Fruit fly (Drosophila melanogaster): ENCODE data around the gene CG5850.
A peak's percentile ranks its signal among the peaks of the same experiment; 100 is the strongest.

Gene CG5850

dm6 chr2L:9963603-9964042 lies at the start of gene CG5850:
Gene CG5850, minus strand, starts transcription at chr2L:9963949.
- no peak for TF ChIP-seq rn (GFP tag; IDR thresholded peaks at IDR 0.05)
- TF ChIP-seq fd96Ca (GFP tag; IDR thresholded peaks at IDR 0.05) = no peak
- TF ChIP-seq Ets98B (GFP tag; IDR thresholded peaks at IDR 0.05) = no peak
- TF ChIP-seq CG8159 (tag; optimal IDR thresholded peaks at IDR 0.05) = peak; percentile 7
- no peak for TF ChIP-seq CG10348 (GFP tag; IDR thresholded peaks at IDR 0.05)
- TF ChIP-seq Snoo (tag; optimal IDR thresholded peaks at IDR 0.05) = no peak
- no peak for TF ChIP-seq CG14655 (GFP tag; optimal IDR thresholded peaks at IDR 0.05)
- no peak for TF ChIP-seq CG4496 (GFP tag; IDR thresholded peaks at IDR 0.05)
- TF ChIP-seq CG9948 (tag; optimal IDR thresholded peaks at IDR 0.05) = no peak
- TF ChIP-seq CG13204 (GFP tag; optimal IDR thresholded peaks at IDR 0.05) = no peak
- TF ChIP-seq CG17806 (tag; optimal IDR thresholded peaks at IDR 0.05) = peak; percentile 0

- TF ChIP-seq CG4496 (GFP tag; IDR thresholded peaks at IDR 0.05) (peak; percentile 99), CG10348 (GFP tag; IDR thresholded peaks at IDR 0.05) (peak; percentile 98), Pif1A (GFP tag; optimal IDR thresholded peaks at IDR 0.05) (peak; percentile 100), CG8301 (tag; optimal IDR thresholded peaks at IDR 0.05) (peak; percentile 99), fd96Ca (GFP tag; IDR thresholded peaks at IDR 0.05) (peak; percentile 100), EcR (GFP tag; optimal IDR thresholded peaks at IDR 0.05) (no peak), rn (GFP tag; IDR thresholded peaks at IDR 0.05) (peak; percentile 99), Pif1B (GFP tag; optimal IDR thresholded peaks at IDR 0.05) (peak; percentile 99), CG34367 (tag; optimal IDR thresholded peaks at IDR 0.05) (peak; percentile 99), CG13204 (GFP tag; optimal IDR thresholded peaks at IDR 0.05) (peak; percentile 97), CG12605 (GFP tag; IDR thresholded peaks at IDR 0.05) (peak; percentile 99), CG15710 (tag; optimal IDR thresholded peaks at IDR 0.05) (peak; percentile 99), Snoo (tag; optimal IDR thresholded peaks at IDR 0.05) (peak; percentile 99), gl (tag; optimal IDR thresholded peaks at IDR 0.05) (peak; percentile 99), D1 (tag; optimal IDR thresholded peaks at IDR 0.05) (peak; percentile 92), CG9948 (tag; optimal IDR thresholded peaks at IDR 0.05) (peak; percentile 99), CG8159 (tag; optimal IDR thresholded peaks at IDR 0.05) (peak; percentile 99), CG32121 (GFP tag; IDR thresholded peaks at IDR 0.05) (peak; percentile 99), CG14655 (GFP tag; optimal IDR thresholded peaks at IDR 0.05) (peak; percentile 99), Ets98B (GFP tag; IDR thresholded peaks at IDR 0.05) (peak; percentile 99), CG17806 (tag; optimal IDR thresholded peaks at IDR 0.05) (peak; percentile 99)
Measured at dm6 chr2L:10009800-10010658, 46.3 kb upstream of the CG5850 start.

- TF ChIP-seq CG9948 (tag; optimal IDR thresholded peaks at IDR 0.05) (no peak), Snoo (tag; optimal IDR thresholded peaks at IDR 0.05) (no peak), rn (GFP tag; IDR thresholded peaks at IDR 0.05) (peak; percentile 41), CG17806 (tag; optimal IDR thresholded peaks at IDR 0.05) (no peak), Pif1A (GFP tag; optimal IDR thresholded peaks at IDR 0.05) (no peak), CG12605 (GFP tag; IDR thresholded peaks at IDR 0.05) (0 out of 2 replicates have a peak, but pooled peaks have one; percentile 34), CG14655 (GFP tag; optimal IDR thresholded peaks at IDR 0.05) (no peak), CG32121 (GFP tag; IDR thresholded peaks at IDR 0.05) (no peak; the same call in 1 of the 2 replicates), EcR (GFP tag; optimal IDR thresholded peaks at IDR 0.05) (no peak), CG34367 (tag; optimal IDR thresholded peaks at IDR 0.05) (peak; percentile 37), CG4496 (GFP tag; IDR thresholded peaks at IDR 0.05) (peak; percentile 59), D1 (tag; optimal IDR thresholded peaks at IDR 0.05) (peak; percentile 45), CG13204 (GFP tag; optimal IDR thresholded peaks at IDR 0.05) (peak; percentile 20), CG8159 (tag; optimal IDR thresholded peaks at IDR 0.05) (peak; percentile 34), CG15710 (tag; optimal IDR thresholded peaks at IDR 0.05) (peak; percentile 26), gl (tag; optimal IDR thresholded peaks at IDR 0.05) (peak; percentile 63), Pif1B (GFP tag; optimal IDR thresholded peaks at IDR 0.05) (peak; percentile 30), fd96Ca (GFP tag; IDR thresholded peaks at IDR 0.05) (peak; percentile 54; the same call in 1 of the 3 replicates), Ets98B (GFP tag; IDR thresholded peaks at IDR 0.05) (no peak), CG8301 (tag; optimal IDR thresholded peaks at IDR 0.05) (peak; percentile 9), CG10348 (GFP tag; IDR thresholded peaks at IDR 0.05) (no peak)
Measured at dm6 chr2L:10009293-10009695, 45.5 kb upstream of the CG5850 start, which contains the start of gene Trp1. Gene Trp1, plus strand, starts transcription at chr2L:10009381.

dm6 chr2L:10004574-10004973 lies 40.8 kb upstream of the CG5850 start:
- TF ChIP-seq Ets98B (GFP tag; IDR thresholded peaks at IDR 0.05) = 0 out of 2 replicates have a peak, but pooled peaks have one; percentile 12
- no peak for TF ChIP-seq CG10348 (GFP tag; IDR thresholded peaks at IDR 0.05)
- TF ChIP-seq Snoo (tag; optimal IDR thresholded peaks at IDR 0.05) = no peak
- TF ChIP-seq CG14655 (GFP tag; optimal IDR thresholded peaks at IDR 0.05) = no peak
- no peak for TF ChIP-seq CG32121 (GFP tag; IDR thresholded peaks at IDR 0.05)
- no peak for TF ChIP-seq D1 (tag; optimal IDR thresholded peaks at IDR 0.05)
- no peak for TF ChIP-seq CG8301 (tag; optimal IDR thresholded peaks at IDR 0.05)
- TF ChIP-seq CG34367 (tag; optimal IDR thresholded peaks at IDR 0.05) = no peak
- TF ChIP-seq CG13204 (GFP tag; optimal IDR thresholded peaks at IDR 0.05) = peak; percentile 13
- no peak for TF ChIP-seq EcR (GFP tag; optimal IDR thresholded peaks at IDR 0.05)
- TF ChIP-seq CG4496 (GFP tag; IDR thresholded peaks at IDR 0.05) = peak; percentile 10; the same call in 1 of the 3 replicates
- peak; percentile 3 for TF ChIP-seq Pif1A (GFP tag; optimal IDR thresholded peaks at IDR 0.05)

- TF ChIP-seq CG17806 (tag; optimal IDR thresholded peaks at IDR 0.05) = peak; percentile 32
- TF ChIP-seq CG9948 (tag; optimal IDR thresholded peaks at IDR 0.05) = no peak
- TF ChIP-seq EcR (GFP tag; optimal IDR thresholded peaks at IDR 0.05) = no peak
- peak; percentile 42 for TF ChIP-seq Pif1A (GFP tag; optimal IDR thresholded peaks at IDR 0.05)
- no peak; the same call in 1 of the 2 replicates for TF ChIP-seq Ets98B (GFP tag; IDR thresholded peaks at IDR 0.05)
- no peak for TF ChIP-seq rn (GFP tag; IDR thresholded peaks at IDR 0.05)
- peak; percentile 45 for TF ChIP-seq Snoo (tag; optimal IDR thresholded peaks at IDR 0.05)
- no peak for TF ChIP-seq CG10348 (GFP tag; IDR thresholded peaks at IDR 0.05)
- peak; percentile 2 for TF ChIP-seq Pif1B (GFP tag; optimal IDR thresholded peaks at IDR 0.05)
- TF ChIP-seq D1 (tag; optimal IDR thresholded peaks at IDR 0.05) = peak; percentile 37
- TF ChIP-seq fd96Ca (GFP tag; IDR thresholded peaks at IDR 0.05) = peak; percentile 61; the same call in 1 of the 3 replicates
- TF ChIP-seq CG32121 (GFP tag; IDR thresholded peaks at IDR 0.05) = no peak
- peak; percentile 42 for TF ChIP-seq CG14655 (GFP tag; optimal IDR thresholded peaks at IDR 0.05)
- no peak for TF ChIP-seq gl (tag; optimal IDR thresholded peaks at IDR 0.05)
- no peak for TF ChIP-seq CG8301 (tag; optimal IDR thresholded peaks at IDR 0.05)
- peak; percentile 30 for TF ChIP-seq CG8159 (tag; optimal IDR thresholded peaks at IDR 0.05)
- peak; percentile 38 for TF ChIP-seq CG15710 (tag; optimal IDR thresholded peaks at IDR 0.05)
- peak; percentile 88 for TF ChIP-seq CG4496 (GFP tag; IDR thresholded peaks at IDR 0.05)
- TF ChIP-seq CG12605 (GFP tag; IDR thresholded peaks at IDR 0.05) = peak; percentile 33
- TF ChIP-seq CG13204 (GFP tag; optimal IDR thresholded peaks at IDR 0.05) = no peak
- peak; percentile 11 for TF ChIP-seq CG34367 (tag; optimal IDR thresholded peaks at IDR 0.05)
Measured at dm6 chr2L:10003593-10003992, 39.8 kb upstream of the CG5850 start, which contains the start of gene Ndf. Gene Ndf, plus strand, starts transcription at chr2L:10003832.

Data from whole organism, pupa.